Worm (Caenorhabditis elegans): Measurements from ENCODE around the gene sre-34.

The sre-34 gene

ce11 chrII:12471138-12471855 lies 21.3 kb downstream of the sre-34 start, which contains the start of the genes F15A4.5 and phat-8:
Gene F15A4.5 (minus strand): TSS chrII:12471238.
Gene phat-8 (plus strand): TSS chrII:12471805.
- TF ChIP-seq fkh-4 (tag; optimal IDR thresholded peaks at IDR 0.05; ENCODE audit: borderline replicate concordance), result no peak
- no peak for TF ChIP-seq C16A3.4 (tag; optimal IDR thresholded peaks at IDR 0.05)
- no peak for TF ChIP-seq efl-1 (optimal IDR thresholded peaks at IDR 0.05)
- TF ChIP-seq efl-1 (GFP tag; optimal IDR thresholded peaks at IDR 0.05 in 1 of 2), result peak in 1 of 2 experiments; percentile 58
- no peak for TF ChIP-seq lin-13 (GFP tag; optimal IDR thresholded peaks at IDR 0.05)

DNA sequence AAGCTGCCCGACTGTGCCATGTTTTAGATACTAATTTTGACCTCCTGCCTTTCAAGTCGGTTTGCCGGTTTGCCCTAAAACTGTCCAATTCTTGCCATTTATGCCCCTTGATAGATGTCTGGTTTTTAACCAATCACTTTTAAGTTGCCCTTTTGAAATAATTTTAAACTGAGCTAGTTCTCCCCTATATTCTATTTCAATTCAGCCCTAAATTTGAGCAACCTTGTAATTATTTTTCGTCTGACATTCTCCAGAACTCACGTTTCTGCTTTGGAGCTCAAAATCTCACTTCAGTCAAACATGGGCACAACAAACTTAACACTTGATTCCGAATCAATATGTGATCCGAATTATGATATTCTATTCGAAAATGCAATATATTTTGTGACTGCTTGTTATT lies 23.5 kb downstream of the sre-34 start, which contains the start of gene srg-17:
TSS of gene srg-17 (plus strand) at position 301 of the 400 bp plus-strand sequence.
- TF ChIP-seq efl-1 (optimal IDR thresholded peaks at IDR 0.05) (no peak), efl-1 (GFP tag; optimal IDR thresholded peaks at IDR 0.05 in 1 of 2) (peak in 1 of 2 experiments; percentile 48), hlh-4 (tag; optimal IDR thresholded peaks at IDR 0.05) (no peak), alr-1 (tag; optimal IDR thresholded peaks at IDR 0.05; ENCODE audit: borderline replicate concordance) (no peak), unc-62 (GFP tag; optimal IDR thresholded peaks at IDR 0.05) (no peak), nhr-19 (GFP tag; conservative IDR thresholded peaks at IDR 0.05) (no peak), snu-23 (GFP tag; optimal IDR thresholded peaks at IDR 0.05) (no peak), hpl-2 (GFP tag; optimal IDR thresholded peaks at IDR 0.05) (no peak)

- TF ChIP-seq mep-1 (tag; optimal IDR thresholded peaks at IDR 0.05) (no peak), lin-35 (GFP tag; optimal IDR thresholded peaks at IDR 0.05) (no peak)
These were observed 30.9 kb downstream of the sre-34 start, which contains the start of gene arrd-9 for ce11 chrII:12480811-12481210. Gene arrd-9 (minus strand): TSS chrII:12480911.

DNA sequence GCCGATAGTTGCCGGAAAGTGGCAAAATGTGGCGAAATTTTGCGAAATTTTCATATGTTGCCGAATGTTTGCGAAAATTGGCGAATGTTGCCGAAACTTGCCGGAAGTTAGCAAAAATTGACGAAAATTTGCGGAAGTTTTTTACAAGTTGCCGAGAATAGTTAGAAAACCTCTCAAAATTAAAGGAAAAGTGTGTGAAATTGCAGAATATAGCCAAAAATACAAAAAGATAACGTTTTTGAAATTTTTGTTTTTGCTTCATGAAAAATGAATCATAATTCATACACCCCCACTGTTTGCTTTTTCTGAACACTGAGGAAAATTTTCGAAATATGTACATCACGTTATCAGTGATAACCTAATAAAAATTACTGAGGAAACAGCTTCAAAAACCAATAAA lies 31.7 kb downstream of the sre-34 start:
- TF ChIP-seq mep-1 (tag; optimal IDR thresholded peaks at IDR 0.05) (no peak), zip-4 (GFP tag; optimal IDR thresholded peaks at IDR 0.05) (no peak), efl-1 (optimal IDR thresholded peaks at IDR 0.05) (no peak), efl-1 (GFP tag; optimal IDR thresholded peaks at IDR 0.05 in 1 of 2) (peak in 1 of 2 experiments; percentile 91), ztf-4 (tag; optimal IDR thresholded peaks at IDR 0.05) (no peak), nhr-84 (tag; optimal IDR thresholded peaks at IDR 0.05) (no peak)

ce11 chrII:12482622-12483021 lies 32.7 kb downstream of the sre-34 start, which contains the start of gene fbxb-102:
Gene fbxb-102 (plus strand): TSS chrII:12482922.
- TF ChIP-seq blmp-1 (tag; optimal IDR thresholded peaks at IDR 0.05) (no peak), efl-1 (optimal IDR thresholded peaks at IDR 0.05) (no peak), efl-1 (GFP tag; optimal IDR thresholded peaks at IDR 0.05 in 1 of 2) (no peak), nhr-84 (tag; optimal IDR thresholded peaks at IDR 0.05) (no peak), nhr-77 (tag; optimal IDR thresholded peaks at IDR 0.05) (no peak)

DNA sequence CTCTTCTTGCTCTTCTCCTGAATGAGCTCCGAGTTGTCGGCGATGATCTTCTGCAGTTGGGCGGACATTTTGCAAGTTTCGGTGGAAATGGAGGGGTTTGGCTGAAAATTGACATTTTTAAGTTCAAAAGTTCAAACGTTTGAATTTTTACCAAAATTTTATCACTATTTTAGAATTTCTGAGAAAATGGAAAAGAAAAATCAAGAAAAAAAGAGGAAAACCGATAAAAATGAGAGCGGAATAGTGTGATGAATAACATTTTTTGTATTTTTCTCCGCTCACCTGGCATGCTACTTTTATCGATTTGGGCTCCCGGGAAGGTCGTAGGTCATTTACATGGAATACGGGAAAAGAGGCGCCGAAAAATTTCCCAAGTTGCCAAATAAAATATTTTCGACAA lies 35.1 kb downstream of the sre-34 start, which contains the start of gene F15A4.10:
TSS of gene F15A4.10 (minus strand) at position 101 of the 400 bp plus-strand sequence.
- TF ChIP-seq hlh-4 (tag; optimal IDR thresholded peaks at IDR 0.05) (no peak), nhr-85 (tag) (peak; percentile 29), aly-2 (tag; optimal IDR thresholded peaks at IDR 0.05) (no peak), jun-1 (tag; optimal IDR thresholded peaks at IDR 0.05) (no peak)

DNA sequence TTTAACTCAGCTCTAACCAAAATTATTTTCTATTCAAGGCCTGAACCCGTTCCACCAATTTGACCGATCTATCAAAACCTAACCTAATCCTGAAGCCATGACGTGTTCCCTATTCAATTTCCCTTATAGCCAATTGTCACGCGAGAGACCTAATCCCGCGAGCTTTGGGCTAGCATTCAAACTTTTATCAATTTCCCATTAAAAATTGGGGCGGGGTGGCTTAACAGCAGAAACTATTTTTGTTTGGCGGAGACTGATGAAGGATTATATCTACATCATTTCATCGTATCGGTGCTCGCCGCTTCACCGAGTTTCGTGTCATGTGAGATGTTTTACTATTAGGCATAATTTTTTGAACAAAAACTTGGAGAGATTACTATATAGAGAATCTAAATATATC lies 38.9 kb downstream of the sre-34 start:
- TF ChIP-seq dsc-1 (tag; optimal IDR thresholded peaks at IDR 0.05) (peak; percentile 90), pax-3 (tag; optimal IDR thresholded peaks at IDR 0.05) (peak; percentile 60), fkh-8 (tag; optimal IDR thresholded peaks at IDR 0.05) (peak; percentile 77), sptf-1 (tag; optimal IDR thresholded peaks at IDR 0.05) (no peak), lin-14 (GFP tag; optimal IDR thresholded peaks at IDR 0.05) (no peak), sox-4 (tag; optimal IDR thresholded peaks at IDR 0.05) (peak; percentile 52)

Data from whole organism, L1 larva.